Fruit fly (Drosophila melanogaster) Kc167 (cell line): ENCODE measurements around the gene CG14881.

ENCODE experiments used
- Myc ChIP-seq: fragments of >200 bp; optimal IDR thresholded peaks from 2 replicates; lab custom pipeline; 2017; ENCODE audit warnings: missing external identifiers
- Sin3A ChIP-seq: fragments of >200 bp; optimal IDR thresholded peaks from 2 replicates; lab custom pipeline; 2018; ENCODE audit warnings: missing external identifiers
- h ChIP-seq: fragments of >200 bp; optimal IDR thresholded peaks from 3 replicates; lab custom pipeline; 2018; ENCODE audit warnings: missing external identifiers
- psq ChIP-seq: fragments of >200 bp; optimal IDR thresholded peaks from 2 replicates; lab custom pipeline; 2017; ENCODE audit warnings: missing external identifiers
- ttk ChIP-seq: sonication (Bioruptor generic); optimal IDR thresholded peaks from 2 replicates; lab custom pipeline; 2017; ENCODE audit warnings: missing external identifiers

DNA sequence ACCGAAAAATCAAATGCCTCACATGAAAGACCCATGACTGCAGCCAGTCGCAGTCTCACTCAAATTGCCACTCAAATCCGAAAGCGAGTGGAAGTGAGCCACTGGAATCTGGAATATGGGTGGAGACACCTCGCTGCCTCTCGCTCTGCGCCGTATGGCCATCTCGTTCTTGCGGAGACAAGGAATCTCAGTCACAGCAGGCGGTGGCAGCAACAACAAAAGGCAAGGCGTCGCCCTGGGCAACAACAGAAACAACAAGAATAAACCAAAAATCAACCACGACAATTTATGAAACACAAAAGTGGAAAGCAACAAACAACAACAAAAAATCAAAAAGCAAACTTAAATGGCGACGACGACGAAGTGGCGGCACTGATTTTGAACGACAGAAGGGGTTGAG is 11.4 kb upstream of the CG14881 start:
- no peak for TF ChIP-seq psq (lab: Kevin White, UChicago)
- no peak for TF ChIP-seq h (lab: Kevin White, UChicago)
- no peak for TF ChIP-seq Sin3A (lab: Kevin White, UChicago)
- TF ChIP-seq Myc (lab: Kevin White, UChicago): no peak
- TF ChIP-seq ttk (lab: Kevin White, UChicago): no peak
